Fruit fly (Drosophila melanogaster): ENCODE data around the gene EAChm.

DNA sequence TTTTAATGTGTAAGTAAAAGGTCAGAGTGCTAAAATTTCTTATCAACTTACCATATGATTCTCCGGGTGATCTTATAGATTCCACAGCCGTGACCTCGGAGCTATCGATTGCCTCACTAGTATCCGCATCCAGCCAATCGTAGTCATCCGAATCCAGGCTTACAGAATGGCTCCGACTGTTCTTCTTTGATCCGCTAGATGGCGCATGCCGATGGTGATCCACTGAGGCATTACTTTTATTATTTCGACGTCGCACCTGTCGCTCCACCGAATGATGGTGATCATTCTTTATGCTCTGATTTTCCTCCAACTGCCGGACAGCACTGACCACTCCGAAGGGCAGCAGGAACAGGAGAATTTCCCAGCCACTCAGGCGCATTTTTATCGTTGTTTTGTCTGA, 43.4 kb upstream of the EAChm start:
- TF ChIP-seq Myc (optimal IDR thresholded peaks at IDR 0.05) = no peak
- no peak for TF ChIP-seq Abd-B (GFP tag; optimal IDR thresholded peaks at IDR 0.05)

Data from whole organism, wandering third instar larva.